Fruit fly (Drosophila melanogaster) whole organism, wandering third instar larva: ENCODE data around the gene CG32365.

Source experiments
- Abd-B ChIP-seq: fragments of >200 bp; optimal IDR thresholded peaks from 2 replicates; lab custom pipeline; 2017; ENCODE audit warnings: missing biosample characterization, missing genetic modification characterization
- N ChIP-seq: fragments of >200 bp; optimal IDR thresholded peaks from 2 replicates; lab custom pipeline; 2018; ENCODE audit warnings: missing biosample characterization, missing external identifiers, missing genetic modification characterization
- Vsx2 ChIP-seq: fragments of 200-300, 225-300 bp; sonication (Bioruptor generic); optimal IDR thresholded peaks from 2 replicates; lab custom pipeline; 2018; ENCODE audit warnings: missing biosample characterization, missing genetic modification characterization; ENCODE audit not compliant: partially characterized antibody
- br ChIP-seq: fragments of 200-800 bp; sonication (Bioruptor generic); optimal IDR thresholded peaks from 2 replicates; lab custom pipeline; 2016; ENCODE audit warnings: missing biosample characterization, missing genetic modification characterization
- fru ChIP-seq: fragments of 200-800 bp; sonication (Bioruptor generic); optimal IDR thresholded peaks from 3 replicates; lab custom pipeline; 2016; ENCODE audit warnings: missing biosample characterization, mild to moderate bottlenecking, missing genetic modification characterization
- pan ChIP-seq: fragments of >200 bp; optimal IDR thresholded peaks from 2 replicates; lab custom pipeline; 2017
- sage ChIP-seq: fragments of 200-800 bp; sonication (Bioruptor generic); optimal IDR thresholded peaks from 2 replicates; lab custom pipeline; 2016; ENCODE audit warnings: missing biosample characterization, mild to moderate bottlenecking, missing genetic modification characterization
- sv ChIP-seq: fragments of 200-800 bp; sonication (Bioruptor generic); optimal IDR thresholded peaks from 3 replicates; lab custom pipeline; 2016; ENCODE audit warnings: missing biosample characterization, missing genetic modification characterization
- tai ChIP-seq: sonication (Bioruptor generic); optimal IDR thresholded peaks from 2 replicates; lab custom pipeline; 2016; ENCODE audit warnings: missing biosample characterization, missing genetic modification characterization

DNA sequence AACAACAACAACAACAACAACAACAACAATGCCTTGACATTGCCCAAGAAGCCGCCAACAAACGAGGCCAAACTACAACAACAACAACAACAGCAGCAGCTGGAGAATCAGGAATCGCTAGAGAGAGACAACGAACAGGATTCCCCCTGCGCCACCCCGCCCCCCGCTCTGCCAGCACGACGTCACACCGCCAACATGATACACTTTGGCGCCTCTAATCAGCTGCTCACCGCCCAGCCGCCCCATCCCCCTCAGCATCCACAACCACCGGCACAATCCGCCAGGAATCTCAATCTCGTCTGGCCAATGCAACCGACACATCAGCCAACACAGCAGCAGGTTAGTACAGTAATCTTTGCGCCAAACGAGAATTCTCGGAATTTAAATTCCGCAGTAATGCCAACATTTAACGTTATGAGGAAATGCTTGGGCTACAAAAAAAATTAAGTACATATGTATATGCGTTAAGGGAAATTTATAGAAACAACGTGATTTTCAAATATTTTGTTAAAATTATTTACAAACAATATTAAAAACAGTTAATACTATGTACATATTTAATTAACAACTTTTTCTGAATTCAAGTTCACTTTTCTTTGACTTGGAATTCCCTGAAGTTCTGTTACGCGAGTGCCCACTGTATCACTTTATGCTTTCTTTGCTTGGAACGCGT, 1.0 kb downstream of the CG32365 start:
- TF ChIP-seq pan (lab: Kevin White, UChicago) (no peak), sv (GFP tag; lab: Kevin White, UChicago) (no peak), Abd-B (no peak), br (GFP tag; lab: Kevin White, UChicago) (peak; percentile 32), N (no peak), fru (GFP tag; lab: Kevin White, UChicago) (peak; percentile 80), Vsx2 (no peak), tai (GFP tag; lab: Kevin White, UChicago) (peak; percentile 44), sage (no peak)
